Worm (Caenorhabditis elegans) whole organism, midembryonic: ENCODE measurements around the gene nhr-177.

Experiments
- cog-1 ChIP-seq: sonication (generic microtip); optimal IDR thresholded peaks from 2 replicates; lab custom pipeline; 2016; ENCODE audit warnings: missing genetic modification characterization, missing compliant biosample characterization
- flt-1 ChIP-seq: fragments of 200-800 bp; sonication (Bioruptor generic); IDR thresholded peaks from 2 replicates; pipeline ENCODE4 v1.3.6; 2022; ENCODE audit warnings: missing genetic modification characterization, missing compliant biosample characterization
- klf-2 ChIP-seq: fragments of 200-800 bp; sonication (Bioruptor generic); conservative IDR thresholded peaks from 2 replicates; pipeline ENCODE4 v1.3.6; 2022; ENCODE audit warnings: missing genetic modification reagents, missing genetic modification characterization, missing compliant biosample characterization
- med-1 ChIP-seq: sonication (generic microtip); optimal IDR thresholded peaks from 2 replicates; lab custom pipeline; 2017; ENCODE audit warnings: missing genetic modification characterization, mild to moderate bottlenecking, missing compliant biosample characterization, antibody characterized with exemption, missing genetic modification reagents; ENCODE audit not compliant: insufficient read depth
- ztf-23 ChIP-seq: fragments of 200-800 bp; sonication (Bioruptor generic); IDR thresholded peaks from 2 replicates; pipeline ENCODE4 v1.3.6; 2022; ENCODE audit warnings: missing genetic modification reagents, missing genetic modification characterization, missing compliant biosample characterization

- no peak for TF ChIP-seq ztf-23 (GFP tag; lab: Robert Waterston, UW)
- TF ChIP-seq med-1 (GFP tag; lab: Kevin White, UChicago), result no peak
- no peak for TF ChIP-seq klf-2 (GFP tag; lab: Robert Waterston, UW)
- TF ChIP-seq flt-1 (GFP tag; lab: Robert Waterston, UW), result no peak
- TF ChIP-seq cog-1 (tag; lab: Kevin White, UChicago), result no peak
These were observed 11.4 kb downstream of the nhr-177 start, which contains the start of gene nhr-117 for ce11 chrV:1621494-1621893.
